Fruit fly (Drosophila melanogaster) whole organism, larva: ENCODE measurements around the gene CG17440.
A peak's percentile ranks its signal among the peaks of the same experiment; 100 is the strongest.

Experiments used
- noc ChIP-seq: fragments of 200-800 bp; sonication (Bioruptor generic); optimal IDR thresholded peaks from 3 replicates; lab custom pipeline; 2019; ENCODE audit warnings: missing biosample characterization, mild to moderate bottlenecking, missing genetic modification characterization, moderate library complexity

Gene CG17440

dm6 chrX:9269825-9270224 lies at the start of gene CG17440:
CG17440 (minus strand) TSS chrX:9269925.
- TF ChIP-seq noc: no peak

- peak; percentile 7 for TF ChIP-seq noc
Observed at dm6 chrX:9319140-9319539, 49.4 kb upstream of the CG17440 start, which contains the start of the genes c12.1 and c12.2. c12.1 (minus strand) TSS chrX:9319223. c12.2 (plus strand) TSS chrX:9319359.

dm6 chrX:9317100-9317499 lies 47.4 kb upstream of the CG17440 start:
- no peak for TF ChIP-seq noc

- TF ChIP-seq noc: no peak
Observed at dm6 chrX:9309959-9310658, 40.4 kb upstream of the CG17440 start.

- TF ChIP-seq noc: no peak
Observed at dm6 chrX:9305735-9306134, 36.0 kb upstream of the CG17440 start.

- TF ChIP-seq noc: peak; percentile 67
Observed at dm6 chrX:9297661-9298433, 28.1 kb upstream of the CG17440 start.

dm6 chrX:9296518-9296917 lies 26.8 kb upstream of the CG17440 start:
- no peak for TF ChIP-seq noc

dm6 chrX:9295518-9295917 lies 25.8 kb upstream of the CG17440 start:
- TF ChIP-seq noc: no peak

- no peak for TF ChIP-seq noc
Observed at dm6 chrX:9291270-9291669, 21.5 kb upstream of the CG17440 start.

dm6 chrX:9286386-9286785 lies 16.7 kb upstream of the CG17440 start:
- no peak for TF ChIP-seq noc

dm6 chrX:9284024-9284738 lies 14.5 kb upstream of the CG17440 start, which contains the start of gene lz:
lz (plus strand) TSS chrX:9284649.
- no peak for TF ChIP-seq noc

- no peak for TF ChIP-seq noc
Observed at dm6 chrX:9282783-9283289, 13.1 kb upstream of the CG17440 start, which contains the start of gene c11.1. c11.1 (minus strand) TSS chrX:9283117.

dm6 chrX:9281998-9282644 lies 12.4 kb upstream of the CG17440 start:
- no peak for TF ChIP-seq noc

dm6 chrX:9272830-9273507 lies 3.2 kb upstream of the CG17440 start, which contains the start of the genes Cfp1 and Aladin:
Cfp1 (minus strand) TSS chrX:9272960.
Aladin (plus strand) TSS chrX:9273413.
- no peak for TF ChIP-seq noc

- TF ChIP-seq noc: no peak
Observed at dm6 chrX:9267598-9267997, 2.1 kb downstream of the CG17440 start, which contains the start of gene Erk7. Erk7 (minus strand) TSS chrX:9267698.

dm6 chrX:9266082-9266481 lies 3.6 kb downstream of the CG17440 start:
- TF ChIP-seq noc: no peak
